Worm (Caenorhabditis elegans): ENCODE results near the gene grdn-1.

- TF ChIP-seq nhr-23 (tag; optimal IDR thresholded peaks at IDR 0.05) (no peak), egl-27 (tag; optimal IDR thresholded peaks at IDR 0.05) (no peak), unc-62 (GFP tag; optimal IDR thresholded peaks at IDR 0.05) (no peak), aly-2 (tag; optimal IDR thresholded peaks at IDR 0.05) (no peak), fkh-10 (GFP tag; optimal IDR thresholded peaks at IDR 0.05) (no peak), nhr-76 (tag; optimal IDR thresholded peaks at IDR 0.05) (no peak), ceh-16 (tag; optimal IDR thresholded peaks at IDR 0.05) (no peak), nhr-77 (tag; optimal IDR thresholded peaks at IDR 0.05) (no peak), jun-1 (tag; optimal IDR thresholded peaks at IDR 0.05) (no peak), elt-2 (tag; optimal IDR thresholded peaks at IDR 0.05) (no peak)
These were observed 11.0 kb upstream of the grdn-1 start for ce11 chrV:18581393-18582113.

Measured in whole organism, L3 larva.